Fruit fly (Drosophila melanogaster): ENCODE results near the gene CG31823.
A peak's percentile ranks its signal among the peaks of the same experiment; 100 is the strongest.

The CG31823 gene

dm6 chr2L:15886187-15886586, 14.1 kb downstream of the CG31823 start:
- TF ChIP-seq Hr38 (GFP tag; optimal IDR thresholded peaks at IDR 0.05): no peak
- TF ChIP-seq svp (GFP tag): peak; percentile 72
- no peak for TF ChIP-seq CG3919 (GFP tag; optimal IDR thresholded peaks at IDR 0.05)
- no peak for TF ChIP-seq CG10669 (GFP tag; optimal IDR thresholded peaks at IDR 0.05)
- peak; percentile 41 for TF ChIP-seq achi (GFP tag; optimal IDR thresholded peaks at IDR 0.05)
- TF ChIP-seq Ets21C (GFP tag; optimal IDR thresholded peaks at IDR 0.05): peak; percentile 16
- TF ChIP-seq Hr4 (GFP tag; optimal IDR thresholded peaks at IDR 0.05): peak; percentile 39
- TF ChIP-seq net (GFP tag; optimal IDR thresholded peaks at IDR 0.05): no peak
- TF ChIP-seq Sox15 (GFP tag; optimal IDR thresholded peaks at IDR 0.05): peak; percentile 14
- no peak for TF ChIP-seq CG15336 (GFP tag; IDR thresholded peaks at IDR 0.05)
- no peak for TF ChIP-seq CG8119 (GFP tag; IDR thresholded peaks at IDR 0.05)
- TF ChIP-seq eg (GFP tag; IDR thresholded peaks at IDR 0.05): peak; percentile 44; the same call in 1 of the 3 replicates
- peak; percentile 60; the same call in 1 of the 3 replicates for TF ChIP-seq CG6163 (GFP tag; IDR thresholded peaks at IDR 0.05)
- TF ChIP-seq CG9139 (GFP tag; optimal IDR thresholded peaks at IDR 0.05): no peak
- peak; percentile 6 for TF ChIP-seq CG34406 (GFP tag; optimal IDR thresholded peaks at IDR 0.05)
- no peak for TF ChIP-seq CG16779 (tag; optimal IDR thresholded peaks at IDR 0.05)
- TF ChIP-seq Gug (GFP tag; IDR thresholded peaks at IDR 0.05): 0 out of 2 replicates have a peak, but pooled peaks have one; percentile 18
- peak; percentile 39 for TF ChIP-seq Met (GFP tag; optimal IDR thresholded peaks at IDR 0.05)
- no peak for TF ChIP-seq CG6276 (GFP tag; optimal IDR thresholded peaks at IDR 0.05)
- TF ChIP-seq CG8632 (GFP tag; optimal IDR thresholded peaks at IDR 0.05): peak; percentile 9
- no peak for TF ChIP-seq CG11294 (GFP tag; IDR thresholded peaks at IDR 0.05)
- peak; percentile 40 for TF ChIP-seq CG32006 (GFP tag; optimal IDR thresholded peaks at IDR 0.05)
- TF ChIP-seq CG11902 (GFP tag; optimal IDR thresholded peaks at IDR 0.05): no peak
- TF ChIP-seq dac (GFP tag; optimal IDR thresholded peaks at IDR 0.05): no peak
- peak; percentile 22 for TF ChIP-seq lz (GFP tag; optimal IDR thresholded peaks at IDR 0.05)
- no peak for TF ChIP-seq fd59A (GFP tag; optimal IDR thresholded peaks at IDR 0.05)
- TF ChIP-seq pdm3 (GFP tag; optimal IDR thresholded peaks at IDR 0.05): peak; percentile 57
- peak; percentile 49 for TF ChIP-seq CG10631 (GFP tag; optimal IDR thresholded peaks at IDR 0.05)
- peak; percentile 27 for TF ChIP-seq cyc (GFP tag; optimal IDR thresholded peaks at IDR 0.05)
- no peak for TF ChIP-seq fd85E (GFP tag; optimal IDR thresholded peaks at IDR 0.05)
- no peak for TF ChIP-seq ss (GFP tag; optimal IDR thresholded peaks at IDR 0.05)
- TF ChIP-seq CG31627 (GFP tag; optimal IDR thresholded peaks at IDR 0.05): peak; percentile 30
- TF ChIP-seq Eip78C (GFP tag): no peak
- TF ChIP-seq dsx (GFP tag; optimal IDR thresholded peaks at IDR 0.05; ENCODE audit: poor library complexity, severe bottlenecking): no peak
- TF ChIP-seq CG4318 (GFP tag; optimal IDR thresholded peaks at IDR 0.05): no peak
- TF ChIP-seq vri (GFP tag; optimal IDR thresholded peaks at IDR 0.05): no peak
- TF ChIP-seq CG6792 (GFP tag; optimal IDR thresholded peaks at IDR 0.05): peak; percentile 40
- TF ChIP-seq Smox (GFP tag; optimal IDR thresholded peaks at IDR 0.05): peak; percentile 46
- TF ChIP-seq spab (GFP tag; optimal IDR thresholded peaks at IDR 0.05): peak; percentile 43
- TF ChIP-seq fkh (GFP tag; optimal IDR thresholded peaks at IDR 0.05): no peak
- TF ChIP-seq CG3032 (tag; optimal IDR thresholded peaks at IDR 0.05): no peak
- no peak for TF ChIP-seq salr (GFP tag; optimal IDR thresholded peaks at IDR 0.05)
- TF ChIP-seq CG8319 (GFP tag; optimal IDR thresholded peaks at IDR 0.05): peak; percentile 30
- TF ChIP-seq CG1621 (tag; optimal IDR thresholded peaks at IDR 0.05): peak; percentile 29
- TF ChIP-seq acj6 (GFP tag; optimal IDR thresholded peaks at IDR 0.05): peak; percentile 34
- TF ChIP-seq OdsH (GFP tag; optimal IDR thresholded peaks at IDR 0.05): peak; percentile 29
- TF ChIP-seq Lpt (GFP tag; optimal IDR thresholded peaks at IDR 0.05): no peak
- no peak for TF ChIP-seq CG11762 (GFP tag; optimal IDR thresholded peaks at IDR 0.05; ENCODE audit: insufficient read depth)
- TF ChIP-seq Sox102F (GFP tag; optimal IDR thresholded peaks at IDR 0.05): peak; percentile 42
- peak; percentile 24 for TF ChIP-seq Eip75B (GFP tag; optimal IDR thresholded peaks at IDR 0.05)
- TF ChIP-seq Blimp-1 (GFP tag; optimal IDR thresholded peaks at IDR 0.05): no peak
- no peak for TF ChIP-seq CG6854 (GFP tag; optimal IDR thresholded peaks at IDR 0.05)
- TF ChIP-seq Hr39 (GFP tag; optimal IDR thresholded peaks at IDR 0.05): peak; percentile 26

Data from whole organism, prepupa.